Fruit fly (Drosophila melanogaster) whole organism, prepupa: ENCODE data around the gene Rel.

Experiments used
- CG10631 ChIP-seq: fragments of 200-800 bp; sonication (Bioruptor generic); optimal IDR thresholded peaks from 2 replicates; lab custom pipeline; 2016; ENCODE audit warnings: missing biosample characterization, missing genetic modification characterization
- CG11294 ChIP-seq: fragments of 200-800 bp; sonication (Bioruptor generic); IDR thresholded peaks from 2 replicates; pipeline ENCODE4 v1.3.6; 2022; ENCODE audit warnings: missing biosample characterization, missing genetic modification characterization
- CG11902 ChIP-seq: fragments of 200-800 bp; sonication (Bioruptor generic); optimal IDR thresholded peaks from 3 replicates; lab custom pipeline; 2016; ENCODE audit warnings: missing biosample characterization, missing genetic modification characterization
- CG15336 ChIP-seq: fragments of 200-800 bp; sonication (Bioruptor generic); IDR thresholded peaks from 2 replicates; pipeline ENCODE4 v1.3.6; 2022; ENCODE audit warnings: missing biosample characterization, missing genetic modification characterization
- CG1621 ChIP-seq: fragments of 200-800 bp; sonication (Bioruptor generic); optimal IDR thresholded peaks from 3 replicates; lab custom pipeline; 2018; ENCODE audit warnings: missing biosample characterization, mild to moderate bottlenecking, missing genetic modification characterization
- CG16779 ChIP-seq: fragments of 200-800 bp; sonication (Bioruptor generic); optimal IDR thresholded peaks from 3 replicates; lab custom pipeline; 2017; ENCODE audit warnings: missing biosample characterization, mild to moderate bottlenecking, missing genetic modification characterization
- CG3032 ChIP-seq: fragments of 200-800 bp; optimal IDR thresholded peaks from 2 replicates; lab custom pipeline; 2019; ENCODE audit warnings: missing biosample characterization, mild to moderate bottlenecking, missing genetic modification characterization, moderate library complexity
- CG31627 ChIP-seq: fragments of 200-800 bp; sonication (Bioruptor generic); optimal IDR thresholded peaks from 3 replicates; lab custom pipeline; 2016; ENCODE audit warnings: missing biosample characterization, missing genetic modification characterization
- CG32006 ChIP-seq: fragments of 200-800 bp; sonication (Bioruptor generic); optimal IDR thresholded peaks from 3 replicates; lab custom pipeline; 2017; ENCODE audit warnings: missing biosample characterization, mild to moderate bottlenecking, missing genetic modification characterization
- CG3919 ChIP-seq: fragments of 200-800 bp; sonication (Bioruptor generic); optimal IDR thresholded peaks from 3 replicates; lab custom pipeline; 2016; ENCODE audit warnings: missing biosample characterization, missing genetic modification characterization
- CG4318 ChIP-seq: fragments of 200-800 bp; sonication (Bioruptor generic); optimal IDR thresholded peaks from 3 replicates; lab custom pipeline; 2017; ENCODE audit warnings: missing biosample characterization, mild to moderate bottlenecking, missing genetic modification characterization
- CG6163 ChIP-seq: fragments of 200-800 bp; sonication (Bioruptor generic); IDR thresholded peaks from 3 replicates; pipeline ENCODE4 v1.3.6; 2022; ENCODE audit warnings: missing biosample characterization, missing genetic modification characterization
- CG6276 ChIP-seq: fragments of 200-800 bp; sonication (Bioruptor generic); optimal IDR thresholded peaks from 2 replicates; lab custom pipeline; 2017; ENCODE audit warnings: missing biosample characterization, mild to moderate bottlenecking, missing genetic modification characterization
- CG6792 ChIP-seq: fragments of 200-800 bp; sonication (Bioruptor generic); optimal IDR thresholded peaks from 3 replicates; lab custom pipeline; 2016; ENCODE audit warnings: missing biosample characterization, missing genetic modification characterization
- CG6808 ChIP-seq: fragments of 200-800 bp; sonication (Bioruptor generic); optimal IDR thresholded peaks from 3 replicates; lab custom pipeline; 2017; ENCODE audit warnings: missing biosample characterization, missing genetic modification characterization, mild to moderate bottlenecking, moderate library complexity, missing genetic modification reagents
- CG6854 ChIP-seq: fragments of 200-800 bp; sonication (Bioruptor generic); optimal IDR thresholded peaks from 2 replicates; lab custom pipeline; 2017; ENCODE audit warnings: missing biosample characterization, mild to moderate bottlenecking, missing genetic modification characterization
- CG7368 ChIP-seq: fragments of 200-800 bp; sonication (Bioruptor generic); optimal IDR thresholded peaks from 3 replicates; lab custom pipeline; 2016; ENCODE audit warnings: missing biosample characterization, missing genetic modification characterization
- CG8119 ChIP-seq: fragments of 200-800 bp; sonication (Bioruptor generic); IDR thresholded peaks from 3 replicates; pipeline ENCODE4 v1.3.6; 2022; ENCODE audit warnings: missing biosample characterization, missing genetic modification characterization
- CG8632 ChIP-seq: fragments of 200-800 bp; sonication (Bioruptor generic); optimal IDR thresholded peaks from 3 replicates; lab custom pipeline; 2016; ENCODE audit warnings: missing biosample characterization, missing genetic modification characterization
- Eip78C ChIP-seq: fragments of 200-800 bp; sonication (Bioruptor generic); peaks from one replicate; lab custom pipeline; 2016; ENCODE audit warnings: missing biosample characterization, missing genetic modification characterization
- Eip93F ChIP-seq: fragments of 200-800 bp; sonication (Bioruptor generic); optimal IDR thresholded peaks from 2 replicates; lab custom pipeline; 2016; ENCODE audit warnings: missing biosample characterization, mild to moderate bottlenecking, missing genetic modification characterization
- Ets21C ChIP-seq: fragments of 200-800 bp; sonication (Bioruptor generic); optimal IDR thresholded peaks from 3 replicates; lab custom pipeline; 2016; ENCODE audit warnings: missing biosample characterization, missing genetic modification characterization
- Ets96B ChIP-seq: fragments of 200-800 bp; optimal IDR thresholded peaks from 2 replicates; lab custom pipeline; 2019; ENCODE audit warnings: missing biosample characterization, mild to moderate bottlenecking, missing genetic modification characterization, moderate library complexity
- Gug ChIP-seq: fragments of 200-800 bp; sonication (Bioruptor generic); IDR thresholded peaks from 2 replicates; pipeline ENCODE4 v1.3.6; 2022; ENCODE audit warnings: missing biosample characterization, missing genetic modification characterization
- Hr39 ChIP-seq: fragments of 200-800 bp; sonication (Bioruptor generic); optimal IDR thresholded peaks from 2 replicates; lab custom pipeline; 2016; ENCODE audit warnings: missing biosample characterization, missing genetic modification characterization
- Hr4 ChIP-seq: fragments of 200-800 bp; sonication (Bioruptor generic); optimal IDR thresholded peaks from 3 replicates; lab custom pipeline; 2016; ENCODE audit warnings: missing biosample characterization, missing genetic modification characterization
- Lpt ChIP-seq: fragments of 200-800 bp; sonication (Bioruptor generic); optimal IDR thresholded peaks from 3 replicates; lab custom pipeline; 2016; ENCODE audit warnings: missing biosample characterization, missing genetic modification characterization
- Met ChIP-seq: fragments of 200-800 bp; sonication (Bioruptor generic); optimal IDR thresholded peaks from 3 replicates; lab custom pipeline; 2016; ENCODE audit warnings: missing biosample characterization, missing genetic modification characterization
- OdsH ChIP-seq: fragments of 200-800 bp; sonication (Bioruptor generic); optimal IDR thresholded peaks from 3 replicates; lab custom pipeline; 2016; ENCODE audit warnings: missing biosample characterization, missing genetic modification characterization
- Smox ChIP-seq: fragments of 200-800 bp; sonication (Bioruptor generic); optimal IDR thresholded peaks from 3 replicates; lab custom pipeline; 2016; ENCODE audit warnings: missing biosample characterization, missing genetic modification characterization
- Sox14 ChIP-seq: fragments of 200-800 bp; sonication (Bioruptor generic); optimal IDR thresholded peaks from 3 replicates; lab custom pipeline; 2016; ENCODE audit warnings: missing biosample characterization, missing genetic modification characterization
- Sox15 ChIP-seq: fragments of 200-800 bp; sonication (Bioruptor generic); optimal IDR thresholded peaks from 3 replicates; lab custom pipeline; 2016; ENCODE audit warnings: missing biosample characterization, missing genetic modification characterization
- acj6 ChIP-seq: fragments of 200-800 bp; sonication (Bioruptor generic); optimal IDR thresholded peaks from 3 replicates; lab custom pipeline; 2016; ENCODE audit warnings: missing biosample characterization, missing genetic modification characterization
- dsx ChIP-seq: fragments of 200-800 bp; optimal IDR thresholded peaks from 3 replicates; lab custom pipeline; 2019; ENCODE audit warnings: missing biosample characterization, mild to moderate bottlenecking, missing genetic modification characterization, moderate library complexity; ENCODE audit not compliant: poor library complexity, severe bottlenecking
- fkh ChIP-seq: fragments of 200-800 bp; sonication (Bioruptor generic); optimal IDR thresholded peaks from 3 replicates; lab custom pipeline; 2017; ENCODE audit warnings: missing biosample characterization, mild to moderate bottlenecking, missing genetic modification characterization, moderate library complexity
- net ChIP-seq: fragments of 200-800 bp; sonication (Bioruptor generic); optimal IDR thresholded peaks from 3 replicates; lab custom pipeline; 2016; ENCODE audit warnings: missing biosample characterization, missing genetic modification characterization
- pdm3 ChIP-seq: fragments of 200-800 bp; sonication (Bioruptor generic); optimal IDR thresholded peaks from 3 replicates; lab custom pipeline; 2016; ENCODE audit warnings: missing biosample characterization, missing genetic modification characterization
- salr ChIP-seq, 2 experiments: fragments of 200-800 bp; sonication (Bioruptor generic); optimal IDR thresholded peaks; 3 replicates each; lab custom pipeline; 2016 to 2018; ENCODE audit warnings: missing biosample characterization in 2 of 2, missing genetic modification characterization in 2 of 2, mild to moderate bottlenecking in 1 of 2
- spab ChIP-seq: fragments of 200-800 bp; sonication (Bioruptor generic); optimal IDR thresholded peaks from 2 replicates; lab custom pipeline; 2017; ENCODE audit warnings: missing biosample characterization, mild to moderate bottlenecking, missing genetic modification characterization, missing genetic modification reagents
- svp ChIP-seq: fragments of 200-800 bp; sonication (Bioruptor generic); peaks from one replicate; lab custom pipeline; 2016; ENCODE audit warnings: missing biosample characterization, missing genetic modification characterization
- vri ChIP-seq: fragments of 200-800 bp; sonication (Bioruptor generic); optimal IDR thresholded peaks from 3 replicates; lab custom pipeline; 2016; ENCODE audit warnings: missing biosample characterization, mild to moderate bottlenecking, missing genetic modification characterization

The Rel gene

dm6 chr3R:9038652-9039051 lies 9.1 kb downstream of the Rel start, which contains the start of gene hyx (continued):
- TF ChIP-seq CG8632 (GFP tag; lab: Kevin White, UChicago) (no peak), pdm3 (GFP tag; lab: Kevin White, UChicago) (no peak), CG16779 (tag; lab: Kevin White, UChicago) (no peak), Sox14 (GFP tag; lab: Kevin White, UChicago) (peak; percentile 30), Ets96B (tag; lab: Kevin White, UChicago) (no peak), CG8119 (GFP tag; lab: Robert Waterston, UW) (no peak), CG11902 (no peak), Smox (GFP tag; lab: Kevin White, UChicago) (no peak), CG6792 (no peak), spab (GFP tag; lab: Kevin White, UChicago) (no peak), Hr4 (GFP tag; lab: Kevin White, UChicago) (peak; percentile 53), Eip93F (GFP tag; lab: Kevin White, UChicago) (no peak), CG3032 (tag; lab: Kevin White, UChicago) (peak; percentile 36), dsx (GFP tag; lab: Kevin White, UChicago) (no peak), vri (GFP tag; lab: Kevin White, UChicago) (no peak), CG6276 (GFP tag; lab: Kevin White, UChicago) (no peak), CG4318 (GFP tag; lab: Kevin White, UChicago) (no peak), CG3919 (GFP tag; lab: Kevin White, UChicago) (no peak), Met (GFP tag; lab: Kevin White, UChicago) (no peak), OdsH (no peak), fkh (GFP tag; lab: Kevin White, UChicago) (no peak), svp (GFP tag; lab: Kevin White, UChicago) (peak; percentile 96), CG11294 (GFP tag; lab: Robert Waterston, UW) (no peak), Lpt (peak; percentile 22), Sox15 (GFP tag; lab: Kevin White, UChicago) (no peak), CG6163 (GFP tag; lab: Robert Waterston, UW) (no peak), Hr39 (GFP tag; lab: Kevin White, UChicago) (peak; percentile 52), CG31627 (GFP tag; lab: Kevin White, UChicago) (peak; percentile 20), CG32006 (no peak), CG10631 (peak; percentile 1), CG15336 (GFP tag; lab: Robert Waterston, UW) (peak; percentile 19; the same call in 1 of the 2 replicates), net (GFP tag; lab: Kevin White, UChicago) (no peak), CG7368 (GFP tag; lab: Kevin White, UChicago) (no peak), salr (GFP tag; optimal IDR thresholded peaks at IDR 0.05; lab: Kevin White, UChicago) (no peak), Eip78C (GFP tag; lab: Kevin White, UChicago) (peak; percentile 81), CG6808 (GFP tag; lab: Kevin White, UChicago) (no peak), acj6 (GFP tag; lab: Kevin White, UChicago) (peak; percentile 30)

DNA sequence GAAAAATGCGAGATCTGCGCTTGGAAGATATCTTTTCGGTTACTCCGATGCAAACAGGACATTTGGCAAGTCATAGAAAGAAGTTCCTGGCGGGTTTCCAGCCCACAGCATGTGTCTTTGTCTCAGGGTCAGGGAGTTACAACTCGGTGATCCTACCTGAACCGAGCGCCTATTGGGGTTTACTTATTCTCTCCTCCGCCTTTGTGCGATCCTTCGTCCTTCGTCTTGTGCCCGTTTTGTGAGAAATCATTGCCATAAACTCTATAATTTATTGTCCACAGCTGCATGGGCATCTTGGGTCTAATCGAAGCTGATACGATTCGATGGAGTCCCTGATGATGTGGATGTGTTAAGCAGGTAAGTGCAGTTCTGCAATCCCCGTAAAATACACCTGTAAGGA lies 9.8 kb downstream of the Rel start:
- TF ChIP-seq Gug (GFP tag; lab: Robert Waterston, UW) (no peak), Ets21C (GFP tag; lab: Kevin White, UChicago) (no peak), CG6854 (GFP tag; lab: Kevin White, UChicago) (no peak), CG10631 (no peak), CG1621 (no peak), Smox (GFP tag; lab: Kevin White, UChicago) (no peak), Hr4 (GFP tag; lab: Kevin White, UChicago) (no peak)
